Worm (Caenorhabditis elegans) whole organism, L4 larva: ENCODE measurements around the gene F46F5.13.
A peak's percentile ranks its signal among the peaks of the same experiment; 100 is the strongest.

Source experiments
- F10B5.3 ChIP-seq: sonication (generic microtip); optimal IDR thresholded peaks from 2 replicates; lab custom pipeline; 2016; ENCODE audit warnings: mild to moderate bottlenecking, missing genetic modification characterization, missing compliant biosample characterization
- F44E2.7 ChIP-seq: fragments of 200-800 bp; sonication (Bioruptor generic); IDR thresholded peaks from 2 replicates; pipeline ENCODE4 v2.1.2; 2022; ENCODE audit warnings: missing genetic modification characterization, missing compliant biosample characterization
- T20F7.1 ChIP-seq: fragments of 200-800 bp; sonication (Bioruptor generic); optimal IDR thresholded peaks from 2 replicates; lab custom pipeline; 2018; ENCODE audit warnings: mild to moderate bottlenecking, missing genetic modification characterization, missing compliant biosample characterization
- T26A8.4 ChIP-seq: fragments of 200-800 bp; sonication (Bioruptor generic); IDR thresholded peaks from 2 replicates; pipeline ENCODE4 v1.3.6; 2022; ENCODE audit warnings: missing genetic modification characterization, missing compliant biosample characterization
- Y48G9A.11 ChIP-seq: fragments of 200-800 bp; sonication (Bioruptor generic); IDR thresholded peaks from 2 replicates; pipeline ENCODE4 v1.3.6; 2022; ENCODE audit warnings: missing genetic modification reagents, missing genetic modification characterization, missing compliant biosample characterization
- Y5F2A.4 ChIP-seq: fragments of 200-800 bp; sonication (Bioruptor generic); optimal IDR thresholded peaks from 2 replicates; lab custom pipeline; 2018; ENCODE audit warnings: mild to moderate bottlenecking, missing genetic modification characterization, missing compliant biosample characterization
- ZK337.2 ChIP-seq: fragments of 200-800 bp; sonication (Bioruptor generic); IDR thresholded peaks from 2 replicates; pipeline ENCODE4 v1.3.6; 2022; ENCODE audit warnings: missing genetic modification reagents, missing genetic modification characterization, missing compliant biosample characterization
- aly-2 ChIP-seq: sonication (generic microtip); optimal IDR thresholded peaks from 2 replicates; lab custom pipeline; 2018; ENCODE audit warnings: missing biosample characterization, missing genetic modification characterization
- ama-1 ChIP-seq: fragments of 150-350 bp; optimal IDR thresholded peaks from 2 replicates; lab custom pipeline; 2014; ENCODE audit warnings: inconsistent platforms, mixed read lengths
- arid-1 ChIP-seq: fragments of 200-800 bp; sonication (Bioruptor generic); conservative IDR thresholded peaks from 2 replicates; pipeline ENCODE4 v1.3.6; 2022; ENCODE audit warnings: missing genetic modification reagents, missing genetic modification characterization, missing compliant biosample characterization
- ceh-20 ChIP-seq: fragments of 200-800 bp; sonication (Bioruptor generic); IDR thresholded peaks from 2 replicates; pipeline ENCODE4 v1.3.6; 2022; ENCODE audit warnings: missing genetic modification reagents, missing genetic modification characterization, missing compliant biosample characterization
- ceh-44 ChIP-seq: fragments of 200-800 bp; sonication (Bioruptor generic); IDR thresholded peaks from 2 replicates; pipeline ENCODE4 v1.3.6; 2022; ENCODE audit warnings: missing genetic modification reagents, missing genetic modification characterization, missing compliant biosample characterization
- ceh-82 ChIP-seq: sonication (generic microtip); optimal IDR thresholded peaks from 2 replicates; lab custom pipeline; 2017; ENCODE audit warnings: missing biosample characterization, missing genetic modification characterization
- ces-1 ChIP-seq: fragments of 150-350 bp; sonication (generic microtip); optimal IDR thresholded peaks from 4 replicates; lab custom pipeline; 2014; ENCODE audit warnings: missing biosample characterization, missing genetic modification reagents, missing genetic modification characterization
- cey-2 ChIP-seq: sonication (generic microtip); optimal IDR thresholded peaks from 3 replicates; lab custom pipeline; 2017; ENCODE audit warnings: missing genetic modification characterization, mild to moderate bottlenecking, missing compliant biosample characterization, antibody characterized with exemption, borderline replicate concordance; ENCODE audit not compliant: insufficient read depth
- ctbp-1 ChIP-seq: fragments of 200-800 bp; sonication (Bioruptor generic); IDR thresholded peaks from 2 replicates; pipeline ENCODE4 v1.3.6; 2022; ENCODE audit warnings: missing genetic modification reagents, missing genetic modification characterization, missing compliant biosample characterization
- daf-12 ChIP-seq: fragments of 150-350 bp; optimal IDR thresholded peaks from 2 replicates; lab custom pipeline; 2014; ENCODE audit warnings: missing biosample characterization, missing genetic modification reagents, missing genetic modification characterization
- daf-19 ChIP-seq: fragments of 200-800 bp; sonication (Bioruptor generic); conservative IDR thresholded peaks from 2 replicates; pipeline ENCODE4 v1.3.6; 2022; ENCODE audit warnings: missing genetic modification characterization, missing compliant biosample characterization
- daf-8 ChIP-seq: fragments of 200-800 bp; sonication (Bioruptor generic); IDR thresholded peaks from 2 replicates; pipeline ENCODE4 v1.3.6; 2022; ENCODE audit warnings: missing genetic modification characterization, missing compliant biosample characterization
- dmd-9 ChIP-seq: fragments of 200-800 bp; sonication (Bioruptor generic); IDR thresholded peaks from 2 replicates; pipeline ENCODE4 v1.3.6; 2022; ENCODE audit warnings: missing genetic modification reagents, missing genetic modification characterization, missing compliant biosample characterization
- egl-43 ChIP-seq: fragments of 200-800 bp; sonication (Bioruptor generic); IDR thresholded peaks from 2 replicates; pipeline ENCODE4 v1.3.6; 2022; ENCODE audit warnings: missing genetic modification reagents, missing genetic modification characterization, missing compliant biosample characterization
- fkh-10 ChIP-seq: fragments of 150-350 bp; optimal IDR thresholded peaks from 2 replicates; lab custom pipeline; 2014; ENCODE audit warnings: missing biosample characterization, missing genetic modification reagents, missing genetic modification characterization
- gei-8 ChIP-seq: fragments of 200-800 bp; sonication (Bioruptor generic); optimal IDR thresholded peaks from 2 replicates; lab custom pipeline; 2018; ENCODE audit warnings: mild to moderate bottlenecking, missing genetic modification characterization, missing compliant biosample characterization
- hlh-30 ChIP-seq: sonication (generic microtip); optimal IDR thresholded peaks from 2 replicates; lab custom pipeline; 2017; ENCODE audit warnings: antibody characterized with exemption, mild to moderate bottlenecking, missing genetic modification characterization, missing compliant biosample characterization; ENCODE audit not compliant: insufficient read depth
- lin-29 ChIP-seq: fragments of 200-800 bp; sonication (Bioruptor generic); IDR thresholded peaks from 2 replicates; pipeline ENCODE4 v1.3.6; 2022; ENCODE audit warnings: missing genetic modification reagents, missing genetic modification characterization, missing compliant biosample characterization
- lir-3 ChIP-seq: sonication (generic microtip); optimal IDR thresholded peaks from 2 replicates; lab custom pipeline; 2016; ENCODE audit warnings: mild to moderate bottlenecking, missing genetic modification characterization, missing compliant biosample characterization
- lsy-2 ChIP-seq, 2 experiments: fragments of 150-350 bp in 1 of 2; sonication (generic microtip) in 1 of 2; optimal IDR thresholded peaks; 2 replicates each; lab custom pipeline; 2014 to 2017; ENCODE audit warnings: missing biosample characterization in 2 of 2, missing genetic modification characterization in 2 of 2
- madf-9 ChIP-seq: fragments of 200-800 bp; sonication (Bioruptor generic); conservative IDR thresholded peaks from 2 replicates; pipeline ENCODE4 v1.3.6; 2022; ENCODE audit warnings: missing genetic modification reagents, missing genetic modification characterization, missing compliant biosample characterization
- mdl-1 ChIP-seq, 2 experiments: fragments of 150-350 bp in 1 of 2; sonication (generic microtip) in 1 of 2; optimal IDR thresholded peaks; 2 replicates each; lab custom pipeline; 2014 to 2017; ENCODE audit warnings: missing biosample characterization in 2 of 2, missing genetic modification characterization in 2 of 2
- mep-1 ChIP-seq: fragments of 150-350 bp; sonication (generic microtip); optimal IDR thresholded peaks from 3 replicates; lab custom pipeline; 2014; ENCODE audit warnings: missing biosample characterization, missing genetic modification characterization
- mes-2 ChIP-seq: sonication (generic microtip); optimal IDR thresholded peaks from 2 replicates; lab custom pipeline; 2016; ENCODE audit warnings: missing genotype, mild to moderate bottlenecking, missing genetic modification characterization, missing compliant biosample characterization; ENCODE audit not compliant: poor library complexity, severe bottlenecking
- mxl-2 ChIP-seq: fragments of 200-800 bp; sonication (Bioruptor generic); conservative IDR thresholded peaks from 2 replicates; pipeline ENCODE4 v1.3.6; 2022; ENCODE audit warnings: missing genetic modification reagents, missing genetic modification characterization, missing compliant biosample characterization
- mxl-3 ChIP-seq: fragments of 200-800 bp; sonication (Bioruptor generic); optimal IDR thresholded peaks from 2 replicates; lab custom pipeline; 2018; ENCODE audit warnings: mild to moderate bottlenecking, missing genetic modification characterization, missing compliant biosample characterization
- nhr-10 ChIP-seq: fragments of 150-350 bp; optimal IDR thresholded peaks from 2 replicates; lab custom pipeline; 2014; ENCODE audit warnings: missing biosample characterization, missing genetic modification characterization
- nhr-11 ChIP-seq: fragments of 150-350 bp; optimal IDR thresholded peaks from 2 replicates; lab custom pipeline; 2014; ENCODE audit warnings: missing biosample characterization, missing genetic modification characterization
- nhr-25 ChIP-seq: sonication (generic microtip); optimal IDR thresholded peaks from 2 replicates; lab custom pipeline; 2017; ENCODE audit warnings: missing genetic modification characterization, mild to moderate bottlenecking, missing compliant biosample characterization, antibody characterized with exemption, moderate library complexity, borderline replicate concordance; ENCODE audit not compliant: insufficient read depth
- nhr-28 ChIP-seq: fragments of 150-350 bp; optimal IDR thresholded peaks from 2 replicates; lab custom pipeline; 2014; ENCODE audit warnings: missing biosample characterization, missing genetic modification characterization
- nhr-42 ChIP-seq: fragments of 200-800 bp; sonication (Bioruptor generic); IDR thresholded peaks from 2 replicates; pipeline ENCODE4 v1.3.6; 2022; ENCODE audit warnings: missing genetic modification characterization, missing compliant biosample characterization
- nhr-6 ChIP-seq: fragments of 150-350 bp; optimal IDR thresholded peaks from 2 replicates; lab custom pipeline; 2014; ENCODE audit warnings: missing biosample characterization, missing genetic modification characterization
- php-3 ChIP-seq: fragments of 200-800 bp; sonication (Bioruptor generic); IDR thresholded peaks from 2 replicates; pipeline ENCODE4 v1.3.6; 2022; ENCODE audit warnings: missing genetic modification reagents, missing genetic modification characterization, missing compliant biosample characterization
- pqm-1 ChIP-seq: sonication (generic microtip); optimal IDR thresholded peaks from 2 replicates; lab custom pipeline; 2017; ENCODE audit warnings: missing biosample characterization, missing genetic modification characterization
- saeg-2 ChIP-seq: fragments of 200-800 bp; sonication (Bioruptor generic); IDR thresholded peaks from 2 replicates; pipeline ENCODE4 v1.3.6; 2022; ENCODE audit warnings: missing genetic modification reagents, missing genetic modification characterization, missing compliant biosample characterization
- skn-1 ChIP-seq: fragments of 150-350 bp; optimal IDR thresholded peaks from 2 replicates; lab custom pipeline; 2014; ENCODE audit warnings: missing biosample characterization, missing genetic modification characterization
- snpc-4 ChIP-seq: fragments of 150-350 bp; optimal IDR thresholded peaks from 2 replicates; lab custom pipeline; 2014; ENCODE audit warnings: missing biosample characterization, missing genetic modification characterization
- spr-1 ChIP-seq: sonication (generic microtip); optimal IDR thresholded peaks from 2 replicates; lab custom pipeline; 2016; ENCODE audit warnings: mild to moderate bottlenecking, missing genetic modification characterization, missing compliant biosample characterization
- tag-97 ChIP-seq: fragments of 200-800 bp; sonication (Bioruptor generic); IDR thresholded peaks from 2 replicates; pipeline ENCODE4 v1.3.6; 2022; ENCODE audit warnings: missing genetic modification characterization, missing compliant biosample characterization
- unc-130 ChIP-seq: sonication (generic microtip); optimal IDR thresholded peaks from 2 replicates; lab custom pipeline; 2016; ENCODE audit warnings: missing genetic modification reagents, missing genetic modification characterization, missing compliant biosample characterization
- unc-39 ChIP-seq: sonication (generic microtip); optimal IDR thresholded peaks from 2 replicates; lab custom pipeline; 2017; ENCODE audit warnings: missing biosample characterization, missing genetic modification characterization
- zfp-2 ChIP-seq: sonication (generic microtip); optimal IDR thresholded peaks from 2 replicates; lab custom pipeline; 2016; ENCODE audit warnings: mild to moderate bottlenecking, missing genetic modification characterization, missing compliant biosample characterization
- zip-11 ChIP-seq: fragments of 200-800 bp; sonication (Bioruptor generic); IDR thresholded peaks from 2 replicates; pipeline ENCODE4 v1.3.6; 2022; ENCODE audit warnings: missing genetic modification characterization, missing compliant biosample characterization
- zip-2 ChIP-seq: fragments of 150-350 bp; optimal IDR thresholded peaks from 2 replicates; lab custom pipeline; 2014; ENCODE audit warnings: missing biosample characterization, missing genetic modification characterization
- ztf-7 ChIP-seq: fragments of 150-350 bp; optimal IDR thresholded peaks from 2 replicates; lab custom pipeline; 2014; ENCODE audit warnings: missing biosample characterization, missing genetic modification characterization

The F46F5.13 gene

DNA sequence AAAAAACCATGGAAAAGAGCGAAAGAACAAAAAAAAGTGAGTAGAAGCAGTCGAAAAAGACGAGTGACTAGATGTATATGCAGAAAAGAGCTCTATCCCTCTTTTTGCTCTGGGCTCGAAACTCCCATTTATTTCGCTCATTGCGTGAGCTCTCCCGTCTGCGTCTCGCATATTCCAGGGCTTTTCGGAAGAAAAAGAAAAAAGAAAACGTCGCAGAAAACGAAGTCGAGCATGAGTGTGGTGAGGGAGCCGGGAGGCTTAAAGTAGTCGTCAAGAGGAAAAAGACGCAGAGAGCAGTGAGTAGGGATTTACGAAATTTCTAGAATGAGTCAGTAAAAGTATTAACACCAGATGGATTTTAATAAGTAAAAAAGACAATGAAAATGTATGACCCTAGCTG lies 43.3 kb upstream of the F46F5.13 start (continued):
- TF ChIP-seq Y5F2A.4 (GFP tag; lab: Kevin White, UChicago) = no peak
- no peak for TF ChIP-seq mxl-3 (GFP tag; lab: Kevin White, UChicago)
- TF ChIP-seq ztf-7 = no peak
- no peak for TF ChIP-seq T26A8.4 (GFP tag; lab: Robert Waterston, UW)
- TF ChIP-seq mxl-2 (GFP tag; lab: Robert Waterston, UW) = no peak
- no peak for TF ChIP-seq lir-3 (tag; lab: Kevin White, UChicago)
- TF ChIP-seq ceh-82 (tag; lab: Kevin White, UChicago) = no peak
- no peak for TF ChIP-seq mdl-1 (tag; optimal IDR thresholded peaks at IDR 0.05; lab: Kevin White, UChicago)
- TF ChIP-seq mep-1 = peak; percentile 51
- TF ChIP-seq ctbp-1 (GFP tag; lab: Robert Waterston, UW) = peak; percentile 56; the same call in 1 of the 2 replicates
- no peak for TF ChIP-seq pqm-1 (tag; lab: Kevin White, UChicago)
- TF ChIP-seq zip-2 = no peak
- no peak for TF ChIP-seq F44E2.7 (GFP tag; lab: Robert Waterston, UW)
- no peak for TF ChIP-seq egl-43 (GFP tag; lab: Robert Waterston, UW)
- no peak for TF ChIP-seq zfp-2 (tag; lab: Kevin White, UChicago)
- TF ChIP-seq lin-29 (GFP tag; lab: Robert Waterston, UW) = no peak
- no peak for TF ChIP-seq ZK337.2
- no peak for TF ChIP-seq nhr-42 (GFP tag; lab: Robert Waterston, UW)
- no peak for TF ChIP-seq saeg-2 (GFP tag; lab: Robert Waterston, UW)
- TF ChIP-seq unc-39 (tag; lab: Kevin White, UChicago) = no peak
- TF ChIP-seq aly-2 (tag; lab: Kevin White, UChicago) = no peak
- TF ChIP-seq mes-2 = no peak
- TF ChIP-seq nhr-28 = no peak
- TF ChIP-seq ceh-20 = 0 out of 2 replicates have a peak, but pooled peaks have one; percentile 48
- no peak for TF ChIP-seq madf-9 (GFP tag; lab: Robert Waterston, UW)
- no peak for TF ChIP-seq ceh-44 (GFP tag; lab: Robert Waterston, UW)
- no peak for TF ChIP-seq arid-1 (GFP tag; lab: Robert Waterston, UW)
- TF ChIP-seq cey-2 = no peak
- no peak for TF ChIP-seq nhr-10 (tag; lab: Kevin White, UChicago)
- TF ChIP-seq fkh-10 (GFP tag; lab: Kevin White, UChicago) = peak; percentile 67
- TF ChIP-seq daf-12 (tag; lab: Kevin White, UChicago) = no peak
- 0 out of 2 replicates have a peak, but pooled peaks have one; percentile 32 for TF ChIP-seq dmd-9 (GFP tag; lab: Robert Waterston, UW)
- TF ChIP-seq daf-8 (GFP tag; lab: Robert Waterston, UW) = no peak
- TF ChIP-seq tag-97 (GFP tag; lab: Robert Waterston, UW) = no peak
- TF ChIP-seq spr-1 (tag; lab: Kevin White, UChicago) = no peak
- TF ChIP-seq hlh-30 (tag; lab: Kevin White, UChicago) = peak; percentile 18
- TF ChIP-seq Y48G9A.11 (GFP tag; lab: Robert Waterston, UW) = no peak
- TF ChIP-seq nhr-6 (tag; lab: Kevin White, UChicago) = no peak
- no peak for TF ChIP-seq skn-1
- peak; percentile 30 for TF ChIP-seq nhr-11 (tag; lab: Kevin White, UChicago)
- no peak for TF ChIP-seq gei-8 (GFP tag; lab: Kevin White, UChicago)
- TF ChIP-seq php-3 (GFP tag; lab: Robert Waterston, UW) = no peak
- no peak for TF ChIP-seq daf-19 (GFP tag; lab: Robert Waterston, UW)
- TF ChIP-seq snpc-4 (tag; lab: Kevin White, UChicago) = no peak
- no peak for TF ChIP-seq T20F7.1 (GFP tag; lab: Kevin White, UChicago)
- no peak for TF ChIP-seq F10B5.3 (tag; lab: Kevin White, UChicago)
- no peak for TF ChIP-seq ama-1 (lab: Kevin White, UChicago)
- no peak for TF ChIP-seq zip-11 (GFP tag; lab: Robert Waterston, UW)
- TF ChIP-seq nhr-25 (tag; lab: Kevin White, UChicago) = no peak
- peak; percentile 42 to 45 for TF ChIP-seq lsy-2 (tag; optimal IDR thresholded peaks at IDR 0.05; lab: Kevin White, UChicago)
- no peak for TF ChIP-seq ces-1 (GFP tag; lab: Kevin White, UChicago)
- no peak for TF ChIP-seq unc-130
